Fruit fly (Drosophila melanogaster) whole organism, embryonic: ENCODE data around the gene CG6927.

Experiments
- Asciz ChIP-seq: fragments of 200-800 bp; sonication (Bioruptor generic); optimal IDR thresholded peaks from 2 replicates; lab custom pipeline; 2017; ENCODE audit warnings: missing biosample characterization, mild to moderate bottlenecking, missing genetic modification characterization, missing genetic modification reagents
- BEAF-32 ChIP-seq: fragments of 200-800 bp; sonication (Bioruptor generic); optimal IDR thresholded peaks from 3 replicates; lab custom pipeline; 2017; ENCODE audit warnings: missing biosample characterization, missing genetic modification characterization, mild to moderate bottlenecking, moderate library complexity, missing genetic modification reagents
- CG11695 ChIP-seq: fragments of 200-800 bp; sonication (Bioruptor generic); IDR thresholded peaks from 3 replicates; pipeline ENCODE4 v1.3.6; 2022; ENCODE audit warnings: missing biosample characterization, missing genetic modification characterization
- CG18476 ChIP-seq: fragments of 200-800 bp; sonication (Bioruptor generic); optimal IDR thresholded peaks from 2 replicates; lab custom pipeline; 2016; ENCODE audit warnings: missing biosample characterization, mild to moderate bottlenecking, missing genetic modification characterization
- CG31365 ChIP-seq: fragments of 200-800 bp; sonication (Bioruptor generic); optimal IDR thresholded peaks from 2 replicates; lab custom pipeline; 2018; ENCODE audit warnings: missing biosample characterization, mild to moderate bottlenecking, missing genetic modification characterization
- CG31388 ChIP-seq: fragments of 200-800 bp; sonication (Bioruptor generic); optimal IDR thresholded peaks from 2 replicates; lab custom pipeline; 2016; ENCODE audit warnings: missing biosample characterization, missing genetic modification characterization
- Fer3 ChIP-seq: fragments of 200-800 bp; sonication (Bioruptor generic); optimal IDR thresholded peaks from 2 replicates; lab custom pipeline; 2018; ENCODE audit warnings: missing biosample characterization, mild to moderate bottlenecking, missing genetic modification characterization, moderate library complexity
- Lpt ChIP-seq: fragments of >200 bp; optimal IDR thresholded peaks from 2 replicates; lab custom pipeline; 2018; ENCODE audit warnings: missing biosample characterization, missing genetic modification characterization
- Nf-YB ChIP-seq: fragments of 200-800 bp; sonication (Bioruptor generic); optimal IDR thresholded peaks from 3 replicates; lab custom pipeline; 2019; ENCODE audit warnings: missing biosample characterization, mild to moderate bottlenecking, missing genetic modification characterization, moderate library complexity
- Nf-YC ChIP-seq: fragments of 200-800 bp; optimal IDR thresholded peaks from 3 replicates; lab custom pipeline; 2019; ENCODE audit warnings: missing biosample characterization, mild to moderate bottlenecking, missing genetic modification characterization, moderate library complexity
- lab ChIP-seq: fragments of 200-800 bp; sonication (Bioruptor generic); optimal IDR thresholded peaks from 3 replicates; lab custom pipeline; 2017; ENCODE audit warnings: missing biosample characterization, missing genetic modification characterization, mild to moderate bottlenecking, moderate library complexity, missing genetic modification reagents
- lmd ChIP-seq: fragments of 200-800 bp; sonication (Bioruptor generic); IDR thresholded peaks from 2 replicates; pipeline ENCODE4 v1.3.6; 2022; ENCODE audit warnings: missing biosample characterization, missing genetic modification characterization
- nerfin-2 ChIP-seq: fragments of 200-800 bp; sonication (Bioruptor generic); IDR thresholded peaks from 2 replicates; pipeline ENCODE4 v1.3.6; 2022; ENCODE audit warnings: missing biosample characterization, missing genetic modification characterization; ENCODE audit not compliant: partially characterized antibody
- odd ChIP-seq: fragments of 200-800 bp; sonication (Bioruptor generic); optimal IDR thresholded peaks from 2 replicates; lab custom pipeline; 2017; ENCODE audit warnings: missing biosample characterization, mild to moderate bottlenecking, missing genetic modification characterization
- repo ChIP-seq: fragments of 200-800 bp; sonication (Bioruptor generic); optimal IDR thresholded peaks from 2 replicates; lab custom pipeline; 2016; ENCODE audit warnings: missing biosample characterization, missing genetic modification characterization

Gene CG6927

dm6 chrX:4955788-4956442, 49.2 kb downstream of the CG6927 start (continued):
- no peak for TF ChIP-seq Fer3
- TF ChIP-seq CG31388 (GFP tag; lab: Kevin White, UChicago), result no peak
- no peak for TF ChIP-seq Nf-YB (GFP tag; lab: Kevin White, UChicago)
- TF ChIP-seq Nf-YC, result peak; percentile 57
- peak; percentile 29 for TF ChIP-seq repo (GFP tag; lab: Kevin White, UChicago)
- peak; percentile 8 for TF ChIP-seq Asciz (GFP tag; lab: Kevin White, UChicago)
- no peak for TF ChIP-seq Lpt
- no peak for TF ChIP-seq CG18476
- peak; percentile 87 for TF ChIP-seq BEAF-32 (GFP tag; lab: Kevin White, UChicago)
- peak; percentile 86 for TF ChIP-seq nerfin-2
- TF ChIP-seq lab, result peak; percentile 38
- peak; percentile 23; the same call in 1 of the 2 replicates for TF ChIP-seq lmd
- TF ChIP-seq CG31365 (tag; lab: Kevin White, UChicago), result peak; percentile 2
- TF ChIP-seq CG11695 (GFP tag; lab: Robert Waterston, UW), result peak; percentile 51; the same call in 1 of the 3 replicates
- peak; percentile 3 for TF ChIP-seq odd
